Fruit fly (Drosophila melanogaster) whole organism, embryonic: ENCODE measurements around the gene eloF.

Source experiments
- Abd-B ChIP-seq: fragments of 200-800 bp; sonication (Bioruptor generic); optimal IDR thresholded peaks from 2 replicates; lab custom pipeline; 2018; ENCODE audit warnings: missing biosample characterization, mild to moderate bottlenecking, missing genetic modification characterization, moderate library complexity
- CG10267 ChIP-seq: fragments of 200-800 bp; sonication (Bioruptor generic); optimal IDR thresholded peaks from 2 replicates; lab custom pipeline; 2018; ENCODE audit warnings: missing biosample characterization, mild to moderate bottlenecking, missing genetic modification characterization, moderate library complexity
- CG12236 ChIP-seq: fragments of 200-800 bp; sonication (Bioruptor generic); optimal IDR thresholded peaks from 2 replicates; lab custom pipeline; 2016; ENCODE audit warnings: missing biosample characterization, missing genetic modification characterization
- CG1233 ChIP-seq: fragments of 200-800 bp; sonication (Bioruptor generic); optimal IDR thresholded peaks from 4 replicates; lab custom pipeline; 2018; ENCODE audit warnings: missing biosample characterization, mild to moderate bottlenecking, missing genetic modification characterization
- CG17385 ChIP-seq: fragments of 200-800 bp; sonication (Bioruptor generic); optimal IDR thresholded peaks from 3 replicates; lab custom pipeline; 2018; ENCODE audit warnings: missing biosample characterization, mild to moderate bottlenecking, missing genetic modification characterization
- CG17802 ChIP-seq: fragments of 200-800 bp; sonication (Bioruptor generic); optimal IDR thresholded peaks from 2 replicates; lab custom pipeline; 2018; ENCODE audit warnings: missing biosample characterization, mild to moderate bottlenecking, missing genetic modification characterization, moderate library complexity
- CG2199 ChIP-seq: fragments of 200-800 bp; sonication (Bioruptor generic); IDR thresholded peaks from 3 replicates; pipeline ENCODE4 v1.3.6; 2022; ENCODE audit warnings: missing biosample characterization, missing genetic modification characterization
- CG31388 ChIP-seq: fragments of 200-800 bp; sonication (Bioruptor generic); optimal IDR thresholded peaks from 2 replicates; lab custom pipeline; 2016; ENCODE audit warnings: missing biosample characterization, missing genetic modification characterization
- CG3407 ChIP-seq: fragments of 200-800 bp; sonication (Bioruptor generic); optimal IDR thresholded peaks from 2 replicates; lab custom pipeline; 2018; ENCODE audit warnings: missing biosample characterization, mild to moderate bottlenecking, missing genetic modification characterization
- CG6272 ChIP-seq: fragments of 200-800 bp; sonication (Bioruptor generic); IDR thresholded peaks from 2 replicates; pipeline ENCODE4 v1.3.6; 2022; ENCODE audit warnings: missing biosample characterization, missing genetic modification characterization
- CG7556 ChIP-seq: fragments of 200-800 bp; sonication (Bioruptor generic); optimal IDR thresholded peaks from 2 replicates; lab custom pipeline; 2017; ENCODE audit warnings: missing biosample characterization, mild to moderate bottlenecking, missing genetic modification characterization
- CG7786 ChIP-seq: fragments of 200-800 bp; sonication (Bioruptor generic); optimal IDR thresholded peaks from 2 replicates; lab custom pipeline; 2016; ENCODE audit warnings: missing biosample characterization, missing genetic modification characterization
- CG7928 ChIP-seq: fragments of 200-800 bp; sonication (Bioruptor generic); optimal IDR thresholded peaks from 2 replicates; lab custom pipeline; 2017; ENCODE audit warnings: missing biosample characterization, mild to moderate bottlenecking, missing genetic modification characterization
- CG9797 ChIP-seq: fragments of 200-800 bp; sonication (Bioruptor generic); optimal IDR thresholded peaks from 3 replicates; lab custom pipeline; 2018; ENCODE audit warnings: missing biosample characterization, mild to moderate bottlenecking, missing genetic modification characterization
- Dek ChIP-seq: fragments of 200-800 bp; sonication (Bioruptor generic); optimal IDR thresholded peaks from 3 replicates; lab custom pipeline; 2019; ENCODE audit warnings: missing biosample characterization, mild to moderate bottlenecking, missing genetic modification characterization, moderate library complexity
- Dref ChIP-seq: fragments of 200-800 bp; sonication (Bioruptor generic); IDR thresholded peaks from 2 replicates; pipeline ENCODE4 v1.3.6; 2022; ENCODE audit warnings: missing biosample characterization, missing genetic modification characterization
- Ets97D ChIP-seq: fragments of 200-800 bp; sonication (Bioruptor generic); optimal IDR thresholded peaks from 3 replicates; lab custom pipeline; 2016; ENCODE audit warnings: missing biosample characterization, missing genetic modification characterization
- Fer2 ChIP-seq: fragments of 200-800 bp; sonication (Bioruptor generic); optimal IDR thresholded peaks from 2 replicates; lab custom pipeline; 2018; ENCODE audit warnings: missing biosample characterization, mild to moderate bottlenecking, missing genetic modification characterization, moderate library complexity
- Hr3 ChIP-seq: fragments of 200-800 bp; sonication (Bioruptor generic); optimal IDR thresholded peaks from 3 replicates; lab custom pipeline; 2016; ENCODE audit warnings: missing biosample characterization, missing genetic modification characterization
- Kr ChIP-seq: fragments of 200-800 bp; sonication (Bioruptor generic); optimal IDR thresholded peaks from 2 replicates; lab custom pipeline; 2017; ENCODE audit warnings: missing biosample characterization, mild to moderate bottlenecking, missing genetic modification characterization
- NC2β ChIP-seq: fragments of 200-800 bp; sonication (Bioruptor generic); optimal IDR thresholded peaks from 2 replicates; lab custom pipeline; 2016; ENCODE audit warnings: missing biosample characterization, missing genetic modification characterization
- NFAT ChIP-seq: fragments of 200-800 bp; sonication (Bioruptor generic); IDR thresholded peaks from 2 replicates; pipeline ENCODE4 v1.3.6; 2022; ENCODE audit warnings: missing biosample characterization, missing genetic modification characterization
- Oaz ChIP-seq: fragments of 200-800 bp; sonication (Bioruptor generic); IDR thresholded peaks from 2 replicates; pipeline ENCODE4 v1.3.6; 2022; ENCODE audit warnings: missing biosample characterization, missing genetic modification characterization
- Rx ChIP-seq: fragments of 200-800 bp; sonication (Bioruptor generic); IDR thresholded peaks from 2 replicates; pipeline ENCODE4 v1.3.6; 2022; ENCODE audit warnings: missing biosample characterization, missing genetic modification characterization
- Spps ChIP-seq: fragments of 200-800 bp; sonication (Bioruptor generic); optimal IDR thresholded peaks from 2 replicates; lab custom pipeline; 2018; ENCODE audit warnings: missing biosample characterization, mild to moderate bottlenecking, missing genetic modification characterization
- Stat92E ChIP-seq, 3 experiments: fragments of >200 bp in 2 of 3; fragments of 200-800 bp in 1 of 3; sonication (Bioruptor generic) in 1 of 3; optimal IDR thresholded peaks; 2 replicates each; lab custom pipeline; 2017 to 2019; ENCODE audit warnings: missing biosample characterization in 3 of 3, missing genetic modification characterization in 3 of 3, mild to moderate bottlenecking in 1 of 3, moderate library complexity in 1 of 3
- YL-1 ChIP-seq: fragments of 200-800 bp; sonication (Bioruptor generic); optimal IDR thresholded peaks from 3 replicates; lab custom pipeline; 2017; ENCODE audit warnings: missing biosample characterization, mild to moderate bottlenecking, missing genetic modification characterization
- ash1 ChIP-seq: fragments of 200-800 bp; sonication (Bioruptor generic); optimal IDR thresholded peaks from 2 replicates; lab custom pipeline; 2018; ENCODE audit warnings: missing biosample characterization, mild to moderate bottlenecking, missing genetic modification characterization
- az2 ChIP-seq: fragments of 200-800 bp; sonication (Bioruptor generic); optimal IDR thresholded peaks from 3 replicates; lab custom pipeline; 2016; ENCODE audit warnings: missing biosample characterization, missing genetic modification characterization
- br ChIP-seq: fragments of >200 bp; optimal IDR thresholded peaks from 2 replicates; lab custom pipeline; 2017
- bsh ChIP-seq, 2 experiments: fragments of 200-800 bp; sonication (Bioruptor generic); optimal IDR thresholded peaks; 2 replicates each; lab custom pipeline; 2017 to 2018; ENCODE audit warnings: mild to moderate bottlenecking in 2 of 2, missing biosample characterization in 2 of 2, missing genetic modification characterization in 2 of 2, moderate library complexity in 1 of 2
- chn ChIP-seq: fragments of 200-800 bp; sonication (Bioruptor generic); optimal IDR thresholded peaks from 2 replicates; lab custom pipeline; 2016; ENCODE audit warnings: missing biosample characterization, missing genetic modification characterization
- dm ChIP-seq: fragments of 200-800 bp; sonication (Bioruptor generic); optimal IDR thresholded peaks from 3 replicates; lab custom pipeline; 2016; ENCODE audit warnings: missing biosample characterization, missing genetic modification characterization
- emc ChIP-seq: fragments of 200-800 bp; sonication (Bioruptor generic); optimal IDR thresholded peaks from 2 replicates; lab custom pipeline; 2016; ENCODE audit warnings: missing biosample characterization, missing genetic modification characterization
- ems ChIP-seq: fragments of 200-800 bp; sonication (Bioruptor generic); optimal IDR thresholded peaks from 3 replicates; lab custom pipeline; 2016; ENCODE audit warnings: missing biosample characterization, missing genetic modification characterization
- ewg ChIP-seq: fragments of 200-800 bp; sonication (Bioruptor generic); optimal IDR thresholded peaks from 3 replicates; lab custom pipeline; 2017; ENCODE audit warnings: mild to moderate bottlenecking, missing biosample characterization, missing genetic modification reagents, missing genetic modification characterization
- fd102C ChIP-seq: fragments of 200-800 bp; sonication (Bioruptor generic); optimal IDR thresholded peaks from 2 replicates; lab custom pipeline; 2018; ENCODE audit warnings: missing biosample characterization, mild to moderate bottlenecking, missing genetic modification characterization, moderate library complexity
- gce ChIP-seq: fragments of 200-800 bp; sonication (Bioruptor generic); IDR thresholded peaks from 3 replicates; pipeline ENCODE4 v1.3.6; 2022; ENCODE audit warnings: missing biosample characterization, missing genetic modification characterization
- gcm2 ChIP-seq: fragments of 200-800 bp; sonication (Bioruptor generic); optimal IDR thresholded peaks from 2 replicates; lab custom pipeline; 2016; ENCODE audit warnings: missing biosample characterization, missing genetic modification characterization
- hkb ChIP-seq, 2 experiments: fragments of 200-800 bp in 1 of 2; fragments of >200 bp in 1 of 2; sonication (Bioruptor generic) in 1 of 2; IDR thresholded peaks in 1 of 2; optimal IDR thresholded peaks in 1 of 2; 2 replicates each; pipeline versions ENCODE4 v1.3.6 to Lab custom; 2017 to 2022; ENCODE audit warnings: missing biosample characterization in 1 of 2, missing genetic modification characterization in 1 of 2
- lab ChIP-seq: fragments of 200-800 bp; sonication (Bioruptor generic); optimal IDR thresholded peaks from 3 replicates; lab custom pipeline; 2017; ENCODE audit warnings: missing biosample characterization, missing genetic modification characterization, mild to moderate bottlenecking, moderate library complexity, missing genetic modification reagents
- nerfin-1 ChIP-seq: fragments of 200-800 bp; sonication (Bioruptor generic); optimal IDR thresholded peaks from 3 replicates; lab custom pipeline; 2019; ENCODE audit warnings: missing biosample characterization, mild to moderate bottlenecking, missing genetic modification characterization, moderate library complexity
- pzg ChIP-seq: fragments of 200-800 bp; sonication (Bioruptor generic); optimal IDR thresholded peaks from 3 replicates; lab custom pipeline; 2018; ENCODE audit warnings: missing biosample characterization, mild to moderate bottlenecking, missing genetic modification characterization, moderate library complexity
- so ChIP-seq: fragments of 200-800 bp; sonication (Bioruptor generic); IDR thresholded peaks from 3 replicates; pipeline ENCODE4 v1.3.6; 2022; ENCODE audit warnings: missing biosample characterization, missing genetic modification characterization
- sob ChIP-seq: fragments of 200-800 bp; sonication (Bioruptor generic); IDR thresholded peaks from 2 replicates; pipeline ENCODE4 v1.3.6; 2022; ENCODE audit warnings: missing biosample characterization, missing genetic modification characterization
- trem ChIP-seq: fragments of 200-800 bp; optimal IDR thresholded peaks from 3 replicates; lab custom pipeline; 2019; ENCODE audit warnings: missing biosample characterization, mild to moderate bottlenecking, missing genetic modification characterization, moderate library complexity
- tup ChIP-seq: fragments of 200-800 bp; sonication (Bioruptor generic); optimal IDR thresholded peaks from 2 replicates; lab custom pipeline; 2016; ENCODE audit warnings: missing biosample characterization, mild to moderate bottlenecking, missing genetic modification characterization, moderate library complexity
- unpg ChIP-seq: fragments of 200-800 bp; sonication (Bioruptor generic); optimal IDR thresholded peaks from 3 replicates; lab custom pipeline; 2018; ENCODE audit warnings: missing biosample characterization, mild to moderate bottlenecking, missing genetic modification characterization, moderate library complexity
- zfh1 ChIP-seq: fragments of 200-800 bp; sonication (Bioruptor generic); IDR thresholded peaks from 3 replicates; pipeline ENCODE4 v1.3.6; 2022; ENCODE audit warnings: missing biosample characterization, missing genetic modification characterization

The eloF gene

DNA sequence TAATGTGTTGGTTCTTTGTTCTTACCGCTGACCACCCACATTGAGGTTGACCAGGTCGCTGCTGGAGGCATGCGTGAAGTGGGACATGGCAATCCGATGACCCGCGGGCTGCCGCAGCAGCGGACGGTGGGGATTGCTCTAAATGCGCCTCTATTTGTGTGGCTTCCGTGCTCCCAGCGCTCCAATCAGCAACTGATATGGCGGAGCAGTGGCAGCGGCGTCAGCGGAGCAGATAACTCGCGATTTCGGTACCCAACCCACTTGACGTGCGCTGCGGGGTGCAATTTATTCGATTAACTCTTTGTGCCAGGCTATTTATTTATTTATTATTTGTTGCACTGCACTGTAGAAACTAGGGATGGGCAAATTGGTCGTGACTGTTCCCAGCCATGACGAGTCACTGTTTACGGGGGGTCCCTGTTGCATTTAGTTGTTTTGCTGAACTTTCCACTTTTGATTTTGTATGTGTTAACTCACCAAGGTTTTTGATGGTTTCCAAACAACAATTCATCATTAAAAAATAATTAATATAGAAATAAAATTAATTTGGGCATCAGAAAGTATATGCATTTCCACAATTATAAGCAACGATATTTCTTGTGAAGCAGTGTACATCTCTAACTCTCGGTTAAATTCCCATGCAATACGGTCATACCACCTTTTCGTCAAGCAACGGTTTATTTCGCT is 13.2 kb upstream of the eloF start, which contains the start of the genes CG9467 and CG8526 (continued):
- TF ChIP-seq CG10267 (peak; percentile 70), CG17385 (GFP tag; lab: Kevin White, UChicago) (no peak), Rx (no peak), YL-1 (GFP tag; lab: Kevin White, UChicago) (peak; percentile 74), ash1 (no peak), Dek (tag; lab: Kevin White, UChicago) (peak; percentile 72), Spps (tag; lab: Kevin White, UChicago) (no peak), sob (GFP tag; lab: Robert Waterston, UW) (peak; percentile 53; the same call in 1 of the 2 replicates), CG6272 (GFP tag; lab: Robert Waterston, UW) (peak; percentile 68), gce (GFP tag; lab: Robert Waterston, UW) (no peak), chn (peak; percentile 44), CG31388 (GFP tag; lab: Kevin White, UChicago) (peak; percentile 65), Oaz (no peak), zfh1 (GFP tag; lab: Robert Waterston, UW) (peak; percentile 55; the same call in 2 of the 3 replicates), br (no peak), lab (no peak), trem (tag; lab: Kevin White, UChicago) (peak; percentile 79), bsh (GFP tag; optimal IDR thresholded peaks at IDR 0.05; lab: Kevin White, UChicago) (peak in 1 of 2 experiments; percentile 48), ewg (GFP tag; lab: Kevin White, UChicago) (no peak), CG7786 (GFP tag; lab: Kevin White, UChicago) (no peak), Dref (GFP tag; lab: Robert Waterston, UW) (peak; percentile 34; the same call in 1 of the 2 replicates), CG2199 (no peak), az2 (peak; percentile 23), CG7556 (GFP tag; lab: Kevin White, UChicago) (peak; percentile 35), dm (GFP tag; lab: Kevin White, UChicago) (no peak), NFAT (GFP tag; lab: Robert Waterston, UW) (peak; percentile 64), fd102C (GFP tag; lab: Kevin White, UChicago) (no peak), tup (GFP tag; lab: Kevin White, UChicago) (peak; percentile 13), so (GFP tag; lab: Robert Waterston, UW) (no peak), Stat92E (GFP tag; optimal IDR thresholded peaks at IDR 0.05; lab: Kevin White, UChicago) (no peak), CG17802 (tag; lab: Kevin White, UChicago) (no peak), CG12236 (GFP tag; lab: Kevin White, UChicago) (no peak), CG9797 (GFP tag; lab: Kevin White, UChicago) (peak; percentile 85), unpg (peak; percentile 55), CG1233 (GFP tag; lab: Kevin White, UChicago) (peak; percentile 23), Abd-B (peak; percentile 87), Hr3 (peak; percentile 74), NC2β (GFP tag; lab: Kevin White, UChicago) (no peak), nerfin-1 (tag; lab: Kevin White, UChicago) (peak; percentile 87), emc (no peak), Fer2 (tag; lab: Kevin White, UChicago) (peak; percentile 30), hkb (optimal IDR thresholded peaks at IDR 0.05; lab: Kevin White, UChicago) (no peak), hkb (GFP tag; IDR thresholded peaks at IDR 0.05; lab: Robert Waterston, UW) (no peak), ems (GFP tag; lab: Kevin White, UChicago) (peak; percentile 24), CG3407 (peak; percentile 38), CG7928 (GFP tag; lab: Kevin White, UChicago) (peak; percentile 76), Ets97D (GFP tag; lab: Kevin White, UChicago) (peak; percentile 43), pzg (GFP tag; lab: Kevin White, UChicago) (peak; percentile 58), Kr (GFP tag; lab: Kevin White, UChicago) (no peak), gcm2 (GFP tag; lab: Kevin White, UChicago) (no peak)
